Worm (Caenorhabditis elegans) whole organism, dauer: ENCODE data around the gene K08H2.5.

ENCODE experiments used
- unc-62 ChIP-seq: sonication (generic microtip); optimal IDR thresholded peaks from 2 replicates; lab custom pipeline; 2017; ENCODE audit warnings: missing biosample characterization, missing genetic modification reagents, missing genetic modification characterization

K08H2.5 gene

ce11 chrX:13217940-13218339, 24.2 kb downstream of the K08H2.5 start:
- no peak for TF ChIP-seq unc-62

- no peak for TF ChIP-seq unc-62
Measured at ce11 chrX:13216802-13217201, 25.3 kb downstream of the K08H2.5 start, which contains the start of gene R12H7.4. Gene R12H7.4 (plus strand): TSS chrX:13217102.

ce11 chrX:13212528-13212927, 29.6 kb downstream of the K08H2.5 start:
- TF ChIP-seq unc-62: no peak

- no peak for TF ChIP-seq unc-62
Measured at ce11 chrX:13210478-13210877, 31.7 kb downstream of the K08H2.5 start.

- no peak for TF ChIP-seq unc-62
Measured at ce11 chrX:13209026-13209425, 33.1 kb downstream of the K08H2.5 start.

ce11 chrX:13206911-13207310, 35.2 kb downstream of the K08H2.5 start:
- TF ChIP-seq unc-62: no peak

ce11 chrX:13206011-13206410, 36.1 kb downstream of the K08H2.5 start:
- no peak for TF ChIP-seq unc-62

- TF ChIP-seq unc-62: no peak
Measured at ce11 chrX:13202312-13202711, 39.8 kb downstream of the K08H2.5 start.

ce11 chrX:13201401-13201800, 40.7 kb downstream of the K08H2.5 start, which contains the start of gene unc-9:
Gene unc-9 (plus strand): TSS chrX:13201770.
- no peak for TF ChIP-seq unc-62

ce11 chrX:13200312-13200711, 41.8 kb downstream of the K08H2.5 start:
- no peak for TF ChIP-seq unc-62

- no peak for TF ChIP-seq unc-62
Measured at ce11 chrX:13198134-13198533, 44.0 kb downstream of the K08H2.5 start.
